Worm (Caenorhabditis elegans): ENCODE data around the gene W04D12.1.

Gene W04D12.1

DNA sequence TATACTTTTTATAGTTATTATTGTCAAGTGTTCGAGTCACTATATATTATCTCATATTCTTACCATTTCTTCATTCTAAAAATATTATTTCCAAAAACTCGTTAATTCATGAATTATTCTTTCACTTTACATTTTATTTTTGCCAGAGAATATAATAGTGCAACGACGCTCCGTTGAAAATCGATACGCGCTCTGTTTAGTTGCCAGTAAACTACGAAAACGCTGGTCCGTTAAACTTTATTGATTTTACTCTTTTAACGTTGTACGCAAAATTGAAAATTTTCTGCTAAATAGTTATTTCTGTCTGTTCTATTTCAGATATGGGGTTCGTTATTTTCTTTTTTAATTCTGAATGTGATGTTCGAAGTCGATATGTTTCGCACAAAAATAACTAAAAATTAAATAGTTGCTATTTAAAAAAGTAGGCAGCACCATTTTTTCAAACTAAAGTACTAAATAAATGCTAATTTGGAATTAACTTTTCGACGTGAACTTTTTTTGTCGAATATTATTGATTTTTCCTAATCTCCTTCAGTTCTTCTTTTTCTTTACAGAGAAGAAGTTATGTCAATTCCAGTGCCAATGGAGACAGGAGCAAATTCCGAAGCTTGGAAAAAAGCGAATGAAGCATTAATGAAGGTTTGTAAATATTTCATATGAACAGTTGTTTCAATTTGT, 42.7 kb downstream of the W04D12.1 start, which contains the start of gene hpo-10:
Gene hpo-10, plus strand, starts transcription at position 199 of the 678 bp plus-strand sequence.
- peak; percentile 35 for TF ChIP-seq nhr-47 (tag; optimal IDR thresholded peaks at IDR 0.05)
- peak; percentile 49 to 70 for TF ChIP-seq lsy-2 (tag; optimal IDR thresholded peaks at IDR 0.05)
- peak; percentile 27 to 28 for TF ChIP-seq efl-1 (optimal IDR thresholded peaks at IDR 0.05)
- peak; percentile 32 to 95 for TF ChIP-seq efl-1 (GFP tag; optimal IDR thresholded peaks at IDR 0.05 in 1 of 2)
- no peak for TF ChIP-seq pax-3 (tag; optimal IDR thresholded peaks at IDR 0.05)
- TF ChIP-seq ama-1 (optimal IDR thresholded peaks at IDR 0.05) = peak; percentile 23
- peak; percentile 14 for TF ChIP-seq lin-14 (GFP tag; optimal IDR thresholded peaks at IDR 0.05)
- TF ChIP-seq dpl-1 (GFP tag; optimal IDR thresholded peaks at IDR 0.05) = peak in 2 of 3 experiments; percentile 34
- TF ChIP-seq ztf-4 (tag; optimal IDR thresholded peaks at IDR 0.05) = no peak
- TF ChIP-seq skn-1 (tag; optimal IDR thresholded peaks at IDR 0.05) = no peak
- TF ChIP-seq lin-35 (GFP tag; optimal IDR thresholded peaks at IDR 0.05) = peak; percentile 14 to 44
- TF ChIP-seq snu-23 (GFP tag; optimal IDR thresholded peaks at IDR 0.05) = peak; percentile 27
- TF ChIP-seq egl-27 (tag; optimal IDR thresholded peaks at IDR 0.05) = no peak
- no peak for TF ChIP-seq sptf-1 (tag; optimal IDR thresholded peaks at IDR 0.05)
- TF ChIP-seq nhr-71 (tag; optimal IDR thresholded peaks at IDR 0.05) = peak; percentile 44
- no peak for TF ChIP-seq snpc-4 (tag; optimal IDR thresholded peaks at IDR 0.05)
- peak; percentile 54 for TF ChIP-seq blmp-1 (tag; optimal IDR thresholded peaks at IDR 0.05)
- TF ChIP-seq unc-98 (GFP tag; IDR thresholded peaks at IDR 0.05) = no peak
- TF ChIP-seq alr-1 (tag; optimal IDR thresholded peaks at IDR 0.05; ENCODE audit: borderline replicate concordance) = no peak
- TF ChIP-seq ceh-82 (tag; optimal IDR thresholded peaks at IDR 0.05) = peak in 1 of 3 experiments; percentile 32
- no peak for TF ChIP-seq mdl-1 (tag; optimal IDR thresholded peaks at IDR 0.05)
- peak; percentile 33 for TF ChIP-seq C16A3.4 (tag; optimal IDR thresholded peaks at IDR 0.05)
- TF ChIP-seq nhr-19 (GFP tag; conservative IDR thresholded peaks at IDR 0.05) = no peak

DNA sequence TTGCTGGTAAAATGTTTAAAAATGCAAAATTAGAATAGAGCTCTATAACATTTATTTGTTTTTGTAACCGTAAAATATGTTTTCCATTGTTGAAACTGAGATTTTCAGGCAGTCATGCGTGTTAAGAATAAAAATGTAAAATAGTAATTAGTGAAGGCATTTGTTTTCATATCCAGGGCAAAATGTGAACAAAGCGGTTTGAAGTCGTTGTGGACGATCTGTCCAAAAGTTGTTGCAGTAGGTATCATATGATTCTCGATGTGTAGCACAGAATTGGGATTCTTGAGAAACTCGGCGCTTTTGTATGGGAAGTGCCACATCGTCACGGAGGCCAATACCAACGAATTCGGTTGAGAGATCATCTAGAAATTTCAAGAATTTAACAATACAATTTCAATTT, 45.6 kb downstream of the W04D12.1 start:
- TF ChIP-seq ama-1 (optimal IDR thresholded peaks at IDR 0.05) (peak; percentile 41), efl-3 (GFP tag; optimal IDR thresholded peaks at IDR 0.05) (no peak)

DNA sequence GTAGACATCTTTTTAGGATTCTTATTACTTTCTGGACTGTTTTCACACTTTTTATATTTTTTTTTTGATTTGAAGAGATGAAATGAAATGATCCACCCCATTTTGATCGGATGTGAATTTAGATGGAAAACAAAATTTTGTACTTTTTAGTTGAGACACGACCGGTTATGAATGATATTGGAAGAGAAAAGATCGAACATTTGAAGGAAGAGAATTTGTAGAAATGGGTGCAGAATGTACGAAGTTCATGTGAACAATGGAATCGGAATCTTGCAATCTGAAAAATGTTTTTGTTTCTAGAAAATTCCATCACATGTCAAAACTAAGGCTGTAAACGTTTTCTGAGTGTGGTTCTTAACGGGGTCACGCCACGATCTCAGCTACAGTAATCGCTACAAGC, 46.1 kb downstream of the W04D12.1 start, which contains the start of gene F01F1.14:
Gene F01F1.14, minus strand, starts transcription at position 101 of the 400 bp plus-strand sequence.
- TF ChIP-seq hpl-2 (GFP tag; optimal IDR thresholded peaks at IDR 0.05) (no peak), mdl-1 (tag; optimal IDR thresholded peaks at IDR 0.05) (no peak), dpl-1 (GFP tag; optimal IDR thresholded peaks at IDR 0.05) (no peak), ztf-11 (tag; optimal IDR thresholded peaks at IDR 0.05) (no peak), egl-13 (tag; optimal IDR thresholded peaks at IDR 0.05) (no peak), vab-15 (tag; optimal IDR thresholded peaks at IDR 0.05) (no peak), skn-1 (tag; optimal IDR thresholded peaks at IDR 0.05) (no peak), snpc-4 (tag; optimal IDR thresholded peaks at IDR 0.05) (no peak), nhr-19 (GFP tag; conservative IDR thresholded peaks at IDR 0.05) (no peak), pag-3 (tag; optimal IDR thresholded peaks at IDR 0.05; ENCODE audit: borderline replicate concordance, insufficient read depth) (no peak), blmp-1 (tag; optimal IDR thresholded peaks at IDR 0.05) (no peak), zag-1 (tag; optimal IDR thresholded peaks at IDR 0.05) (no peak), Y116A8C.19 (tag; optimal IDR thresholded peaks at IDR 0.05; ENCODE audit: borderline replicate concordance) (no peak), lin-13 (GFP tag; optimal IDR thresholded peaks at IDR 0.05) (no peak), unc-98 (GFP tag; IDR thresholded peaks at IDR 0.05) (no peak), sptf-1 (tag; optimal IDR thresholded peaks at IDR 0.05) (no peak)

DNA sequence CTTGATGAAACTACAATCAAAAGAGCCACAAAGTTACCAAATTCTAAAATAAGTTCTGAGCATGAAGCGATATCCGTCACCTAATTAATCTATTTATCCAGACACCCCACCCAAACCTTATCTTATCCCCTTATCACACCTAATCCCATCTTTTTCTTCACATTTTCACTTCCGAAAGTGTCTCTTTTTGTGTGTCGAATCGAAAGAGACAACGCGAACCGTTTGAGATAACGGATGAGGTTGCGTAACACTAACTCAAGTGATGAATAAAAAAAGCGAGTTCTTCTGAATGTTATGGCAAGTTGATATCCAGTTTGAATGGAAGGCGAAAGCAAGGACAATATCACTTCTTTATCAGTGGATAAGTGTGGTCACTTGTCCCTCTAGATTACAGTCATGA, 46.8 kb downstream of the W04D12.1 start:
- TF ChIP-seq elt-2 (tag; optimal IDR thresholded peaks at IDR 0.05) = no peak
- peak; percentile 92 for TF ChIP-seq blmp-1 (tag; optimal IDR thresholded peaks at IDR 0.05)
